Fruit fly (Drosophila melanogaster) whole organism, wandering third instar larva: ENCODE results near the gene Pka-C1.

ENCODE experiments used
- Vsx2 ChIP-seq: fragments of 200-300, 225-300 bp; sonication (Bioruptor generic); optimal IDR thresholded peaks from 2 replicates; lab custom pipeline; 2018; ENCODE audit warnings: missing biosample characterization, missing genetic modification characterization; ENCODE audit not compliant: partially characterized antibody
- dl ChIP-seq, 2 experiments: fragments of 175-275, 200-275 bp in 1 of 2; fragments of 200-275 bp in 1 of 2; sonication (Bioruptor generic); optimal IDR thresholded peaks; lab custom pipeline; 2018; ENCODE audit warnings: mild to moderate bottlenecking in 2 of 2, missing biosample characterization in 2 of 2, missing genetic modification characterization in 2 of 2, moderate library complexity in 2 of 2; ENCODE audit not compliant: partially characterized antibody in 2 of 2, insufficient read depth in 1 of 2

- TF ChIP-seq dl (GFP tag; optimal IDR thresholded peaks at IDR 0.05; lab: Kevin White, UChicago; ENCODE audit: insufficient read depth in 1 of 2, partially characterized antibody in 2 of 2), result no peak
- TF ChIP-seq Vsx2 (GFP tag; lab: Kevin White, UChicago), result no peak
Observed at dm6 chr2L:9662977-9663376, 36.1 kb downstream of the Pka-C1 start.
